Worm (Caenorhabditis elegans) whole organism, early embryonic: ENCODE results near the gene hrpu-2.

Experiments used
- B0310.2 ChIP-seq: sonication (generic microtip); optimal IDR thresholded peaks from 2 replicates; lab custom pipeline; 2016; ENCODE audit warnings: mild to moderate bottlenecking, missing genetic modification characterization, missing compliant biosample characterization
- F13C5.2 ChIP-seq: sonication (generic microtip); optimal IDR thresholded peaks from 2 replicates; lab custom pipeline; 2017; ENCODE audit warnings: mild to moderate bottlenecking, missing genetic modification characterization, inconsistent platforms, missing compliant biosample characterization
- ama-1 ChIP-seq: fragments of 150-350 bp; optimal IDR thresholded peaks from 2 replicates; lab custom pipeline; 2014
- flt-1 ChIP-seq: fragments of 200-800 bp; sonication (Bioruptor generic); IDR thresholded peaks from 2 replicates; pipeline ENCODE4 v1.3.6; 2022; ENCODE audit warnings: missing genetic modification characterization, missing compliant biosample characterization
- scrt-1 ChIP-seq: fragments of 200-800 bp; sonication (Bioruptor generic); IDR thresholded peaks from 2 replicates; pipeline ENCODE4 v1.3.6; 2022; ENCODE audit warnings: missing genetic modification characterization, missing compliant biosample characterization
- tbx-37 ChIP-seq: fragments of 200-800 bp; sonication (Bioruptor generic); conservative IDR thresholded peaks from 2 replicates; pipeline ENCODE4 v1.3.6; 2022; ENCODE audit warnings: missing genetic modification reagents, missing genetic modification characterization, missing compliant biosample characterization

DNA sequence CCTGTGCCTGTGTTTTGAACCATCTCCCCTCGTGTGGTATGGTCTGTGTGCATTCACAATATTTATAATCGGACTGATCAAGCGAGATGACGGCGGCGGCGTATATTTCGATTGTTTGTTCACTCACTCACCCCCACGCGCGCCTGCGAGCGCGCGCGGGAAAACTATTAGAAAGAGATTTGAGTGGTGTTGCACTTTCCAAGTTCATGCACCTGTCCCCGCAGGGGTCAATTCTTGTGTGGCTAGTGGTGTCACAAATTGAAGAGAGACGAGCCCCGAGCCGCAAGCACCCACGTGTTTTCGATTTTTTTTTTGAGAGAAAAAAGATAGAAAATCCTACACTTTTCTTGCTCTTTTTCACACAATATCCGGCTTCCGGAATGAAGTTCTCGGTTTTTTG lies 39.6 kb downstream of the hrpu-2 start:
- TF ChIP-seq ama-1 (lab: Kevin White, UChicago) (no peak), F13C5.2 (tag; lab: Kevin White, UChicago) (no peak), scrt-1 (GFP tag; lab: Robert Waterston, UW) (no peak), B0310.2 (tag; lab: Kevin White, UChicago) (no peak), tbx-37 (GFP tag; lab: Robert Waterston, UW) (no peak), flt-1 (GFP tag; lab: Robert Waterston, UW) (no peak)
